Fruit fly (Drosophila melanogaster) S2 (cell line): ENCODE measurements around the gene CG6431.

Experiments used
- CG8478 ChIP-seq: fragments of >200 bp; optimal IDR thresholded peaks from 2 replicates; lab custom pipeline; 2018
- CTCF ChIP-seq, 2 experiments: fragments of >200 bp; optimal IDR thresholded peaks; 2 replicates each; lab custom pipeline; 2018

dm6 chr2L:10682912-10683311 lies 41.1 kb upstream of the CG6431 start:
- TF ChIP-seq CG8478 (lab: Kevin White, UChicago) (no peak), CTCF (optimal IDR thresholded peaks at IDR 0.05; lab: Kevin White, UChicago) (no peak)
